Worm (Caenorhabditis elegans): ENCODE measurements around the gene C41A3.2.
A peak's percentile ranks its signal among the peaks of the same experiment; 100 is the strongest.

C41A3.2 gene

DNA sequence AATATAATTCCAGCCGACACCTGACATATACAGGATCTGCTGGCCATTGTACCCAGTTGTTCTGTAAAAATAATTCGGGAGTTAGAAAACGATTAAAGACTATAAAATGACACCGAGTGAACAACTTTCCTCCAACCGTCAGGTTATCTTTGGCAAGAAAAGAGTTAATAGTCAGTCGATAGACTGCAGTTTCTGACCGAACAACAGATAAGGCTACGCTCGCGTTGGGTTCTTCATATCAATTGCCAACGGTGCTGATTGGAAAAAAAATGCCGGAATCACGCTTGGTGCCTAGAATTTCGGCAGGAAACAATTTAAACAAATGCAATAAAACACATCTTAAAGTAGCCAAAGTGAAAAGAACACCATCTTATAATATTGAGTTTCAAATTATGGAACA lies 13.6 kb downstream of the C41A3.2 start, which contains the start of gene scav-1 (continued):
- TF ChIP-seq dmd-6 (GFP tag; IDR thresholded peaks at IDR 0.05) (peak; percentile 82), nhr-28 (tag; optimal IDR thresholded peaks at IDR 0.05) (peak; percentile 89), ceh-62 (tag; optimal IDR thresholded peaks at IDR 0.05) (no peak), ZK337.2 (GFP tag; IDR thresholded peaks at IDR 0.05) (no peak), unc-62 (GFP tag; optimal IDR thresholded peaks at IDR 0.05 in 1 of 2) (no peak), unc-62 (tag; optimal IDR thresholded peaks at IDR 0.05) (no peak), pha-4 (GFP tag; IDR thresholded peaks at IDR 0.05) (no peak), pha-4 (tag; optimal IDR thresholded peaks at IDR 0.05) (no peak), daf-16 (GFP tag; optimal IDR thresholded peaks at IDR 0.05) (no peak), daf-16 (tag; optimal IDR thresholded peaks at IDR 0.05) (peak; percentile 81), hlh-11 (tag; optimal IDR thresholded peaks at IDR 0.05) (peak; percentile 71), php-3 (GFP tag; IDR thresholded peaks at IDR 0.05) (0 out of 2 replicates have a peak, but pooled peaks have one; percentile 41), nhr-25 (tag; optimal IDR thresholded peaks at IDR 0.05; ENCODE audit: borderline replicate concordance, insufficient read depth) (no peak)

DNA sequence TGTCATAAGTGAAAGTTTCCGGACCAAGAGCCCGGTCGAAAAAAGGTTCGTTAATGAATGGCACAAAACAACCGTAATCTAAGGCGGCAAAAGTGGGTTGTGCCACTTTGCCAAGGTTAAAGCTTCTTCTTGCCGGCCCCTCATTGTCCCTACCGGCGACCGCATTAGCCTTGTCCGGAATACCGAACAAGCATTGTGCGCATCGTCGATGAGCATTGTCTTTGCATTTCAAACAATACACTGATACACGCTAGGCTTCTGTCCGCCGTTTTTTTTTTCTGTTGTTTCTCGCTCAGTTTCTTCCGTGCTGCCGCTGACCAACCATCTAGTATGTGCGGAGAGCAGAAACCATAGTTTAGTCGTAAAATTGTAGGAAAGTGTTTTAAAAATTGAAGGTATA lies 16.9 kb downstream of the C41A3.2 start, which contains the start of gene C03F11.2:
Gene C03F11.2, minus strand, starts transcription at position 101 of the 400 bp plus-strand sequence.
- TF ChIP-seq ceh-32 (tag; optimal IDR thresholded peaks at IDR 0.05; ENCODE audit: poor library complexity) (no peak), madf-9 (GFP tag; conservative IDR thresholded peaks at IDR 0.05) (no peak), pqm-1 (tag; optimal IDR thresholded peaks at IDR 0.05) (peak; percentile 38), nhr-28 (tag; optimal IDR thresholded peaks at IDR 0.05) (peak; percentile 38), nhr-111 (GFP tag; optimal IDR thresholded peaks at IDR 0.05) (no peak), ceh-62 (tag; optimal IDR thresholded peaks at IDR 0.05) (no peak), daf-16 (GFP tag; optimal IDR thresholded peaks at IDR 0.05) (no peak), daf-16 (tag; optimal IDR thresholded peaks at IDR 0.05) (peak; percentile 14), duxl-1 (tag; optimal IDR thresholded peaks at IDR 0.05; ENCODE audit: poor library complexity) (no peak), lin-39 (tag; optimal IDR thresholded peaks at IDR 0.05) (no peak), Y105C5A.15 (GFP tag; IDR thresholded peaks at IDR 0.05) (no peak), dve-1 (tag; optimal IDR thresholded peaks at IDR 0.05; ENCODE audit: insufficient read depth) (no peak), mes-2 (tag; optimal IDR thresholded peaks at IDR 0.05; ENCODE audit: poor library complexity, severe bottlenecking) (no peak), nhr-48 (tag; optimal IDR thresholded peaks at IDR 0.05) (no peak), lin-29 (GFP tag; IDR thresholded peaks at IDR 0.05) (no peak), lim-7 (GFP tag; IDR thresholded peaks at IDR 0.05) (no peak)

DNA sequence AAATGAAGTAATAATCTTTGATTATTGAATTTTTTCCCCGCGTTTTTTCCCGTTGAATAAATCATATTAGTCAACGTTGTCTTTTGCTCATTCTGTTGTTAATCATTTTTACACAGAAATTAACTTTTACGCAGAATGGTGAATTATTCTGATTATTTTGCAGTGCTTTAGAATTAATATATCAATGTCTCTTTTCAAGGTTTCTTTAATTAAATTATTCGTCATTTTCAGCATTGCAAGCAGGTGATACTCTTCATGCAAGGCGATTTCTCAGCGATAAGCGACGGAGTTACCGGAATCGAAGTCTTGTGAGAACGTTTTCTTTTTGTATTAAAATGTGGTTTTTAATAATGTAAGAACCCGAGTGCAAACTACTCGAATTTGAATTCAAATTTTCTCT lies 26.5 kb downstream of the C41A3.2 start:
- TF ChIP-seq zfp-3 (GFP tag; conservative IDR thresholded peaks at IDR 0.05) (no peak), skn-1 (tag; optimal IDR thresholded peaks at IDR 0.05) (no peak)

DNA sequence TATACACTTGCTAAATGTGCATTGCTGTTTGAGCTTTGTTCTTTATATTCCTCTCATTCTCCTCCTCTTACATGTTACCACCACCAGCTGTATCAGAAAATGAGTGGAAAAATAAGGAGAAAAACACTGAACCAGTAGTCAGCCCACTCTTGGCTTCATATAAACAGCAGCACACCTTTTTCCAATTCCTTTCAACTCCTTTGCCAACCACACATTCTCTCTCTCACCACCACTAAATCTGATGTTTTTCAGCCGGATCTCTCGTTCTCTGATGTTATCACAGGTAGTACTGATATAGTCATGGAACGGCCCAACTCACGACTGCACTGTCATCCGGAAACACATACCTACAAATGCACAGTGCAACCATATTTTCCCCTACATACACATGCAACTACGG lies 27.6 kb downstream of the C41A3.2 start, which contains the start of gene kcnl-3:
Gene kcnl-3, plus strand, starts transcription at position 301 of the 400 bp plus-strand sequence.
- peak; percentile 15 for TF ChIP-seq aha-1 (tag)
- TF ChIP-seq unc-62 (GFP tag; optimal IDR thresholded peaks at IDR 0.05 in 1 of 2) = no peak
- TF ChIP-seq unc-62 (tag; optimal IDR thresholded peaks at IDR 0.05) = no peak

DNA sequence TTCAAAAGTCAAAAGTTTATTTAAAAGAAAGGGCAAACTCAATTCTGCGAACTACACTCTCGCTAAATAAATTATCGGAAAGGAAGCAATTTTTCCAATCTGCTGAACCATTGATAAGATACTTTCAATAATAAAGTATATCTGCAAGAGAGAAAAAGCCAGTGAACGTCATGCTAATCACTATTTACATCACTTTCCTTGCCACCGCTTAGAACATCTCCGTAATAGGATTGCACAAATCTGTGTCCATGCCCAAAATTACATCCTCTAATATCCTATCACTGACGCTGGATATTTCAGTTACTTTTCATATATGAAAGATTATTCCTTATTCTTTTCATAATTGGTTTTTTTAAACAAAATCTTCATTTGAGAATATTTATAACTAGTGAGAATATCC lies 31.4 kb downstream of the C41A3.2 start:
- TF ChIP-seq unc-62 (GFP tag; optimal IDR thresholded peaks at IDR 0.05 in 1 of 2) (peak in 1 of 2 experiments; percentile 87), unc-62 (tag; optimal IDR thresholded peaks at IDR 0.05) (no peak), ces-1 (GFP tag; optimal IDR thresholded peaks at IDR 0.05) (no peak)

DNA sequence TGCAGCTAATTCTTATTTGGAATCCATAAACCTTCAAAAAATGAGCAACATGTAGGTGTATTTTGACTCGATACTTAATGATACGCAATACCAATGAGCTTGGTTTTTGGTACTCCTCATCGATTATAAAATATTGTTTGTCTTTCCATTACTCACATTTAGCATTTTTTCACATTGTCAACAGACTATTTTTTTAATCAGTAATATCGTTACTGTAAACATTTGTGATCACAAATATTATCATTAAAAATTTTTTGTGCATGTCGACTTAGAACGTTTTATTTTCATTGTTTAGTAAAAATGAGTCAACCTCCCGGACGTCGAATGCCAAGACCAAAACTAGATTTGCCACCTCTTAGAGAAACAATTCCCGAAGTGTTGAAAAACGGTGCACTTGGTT lies 36.8 kb downstream of the C41A3.2 start, which contains the start of gene sek-5:
Gene sek-5, plus strand, starts transcription at position 301 of the 400 bp plus-strand sequence.
- no peak for TF ChIP-seq mdl-1 (tag; optimal IDR thresholded peaks at IDR 0.05)
- no peak for TF ChIP-seq nhr-77 (tag; optimal IDR thresholded peaks at IDR 0.05)
- TF ChIP-seq mdt-29 (GFP tag; IDR thresholded peaks at IDR 0.05) = no peak
- no peak for TF ChIP-seq nhr-111 (GFP tag; optimal IDR thresholded peaks at IDR 0.05)
- TF ChIP-seq pqm-1 (tag; optimal IDR thresholded peaks at IDR 0.05) = no peak
- no peak for TF ChIP-seq ceh-62 (tag; optimal IDR thresholded peaks at IDR 0.05)
- TF ChIP-seq unc-130 (GFP tag; optimal IDR thresholded peaks at IDR 0.05) = no peak
- no peak for TF ChIP-seq ceh-82 (tag; optimal IDR thresholded peaks at IDR 0.05)
- no peak for TF ChIP-seq nhr-10 (tag; optimal IDR thresholded peaks at IDR 0.05)
- TF ChIP-seq egl-43 (GFP tag; IDR thresholded peaks at IDR 0.05) = no peak

Measured in whole organism, L4 larva.